Fruit fly (Drosophila melanogaster): ENCODE data around the gene CG10365.

DNA sequence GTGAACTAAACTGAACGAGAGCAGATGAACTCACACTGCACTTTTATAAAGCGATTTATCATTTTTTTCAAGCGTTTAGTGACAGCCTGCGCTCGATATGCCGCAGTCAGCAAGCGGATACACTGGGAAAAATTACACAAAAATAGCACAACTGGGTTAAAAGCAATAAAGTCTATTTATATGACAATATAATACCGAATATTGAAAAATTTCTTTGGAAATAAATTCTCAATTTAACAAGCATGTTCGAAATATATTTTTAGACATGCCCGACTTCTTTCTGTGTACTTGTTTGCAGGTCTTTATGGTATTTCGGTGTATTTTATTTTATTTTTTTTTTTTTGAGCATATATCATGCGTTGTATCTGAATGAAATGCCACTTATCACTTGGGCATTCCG lies 9.2 kb upstream of the CG10365 start:
- TF ChIP-seq Dll (optimal IDR thresholded peaks at IDR 0.05) (no peak), CG8478 (optimal IDR thresholded peaks at IDR 0.05) (no peak), psq (optimal IDR thresholded peaks at IDR 0.05) (no peak), pan (optimal IDR thresholded peaks at IDR 0.05) (no peak), usp (GFP tag; optimal IDR thresholded peaks at IDR 0.05) (no peak)
